Worm (Caenorhabditis elegans): ENCODE results near the gene F15H10.10.

Gene F15H10.10

ce11 chrV:10410030-10410713 lies 6.7 kb downstream of the F15H10.10 start, which contains the start of gene F15H10.12:
F15H10.12 (minus strand) TSS chrV:10410080.
- TF ChIP-seq elt-3 (tag; optimal IDR thresholded peaks at IDR 0.05) (no peak), ztf-4 (tag; optimal IDR thresholded peaks at IDR 0.05) (no peak), dmd-4 (tag; optimal IDR thresholded peaks at IDR 0.05) (no peak), nhr-11 (tag; optimal IDR thresholded peaks at IDR 0.05) (no peak), ama-1 (optimal IDR thresholded peaks at IDR 0.05) (no peak), peb-1 (tag; optimal IDR thresholded peaks at IDR 0.05) (no peak), fos-1 (tag; optimal IDR thresholded peaks at IDR 0.05) (no peak), lin-13 (GFP tag; optimal IDR thresholded peaks at IDR 0.05) (no peak), sma-3 (GFP tag; optimal IDR thresholded peaks at IDR 0.05) (no peak), mdl-1 (tag; optimal IDR thresholded peaks at IDR 0.05) (no peak), Y55F3AM.14 (GFP tag; optimal IDR thresholded peaks at IDR 0.05) (no peak), nhr-25 (tag; optimal IDR thresholded peaks at IDR 0.05) (no peak), nhr-77 (tag; optimal IDR thresholded peaks at IDR 0.05) (no peak), zag-1 (tag; optimal IDR thresholded peaks at IDR 0.05) (no peak), unc-62 (GFP tag; optimal IDR thresholded peaks at IDR 0.05) (no peak)

ce11 chrV:10406313-10406712 lies 10.5 kb downstream of the F15H10.10 start, which contains the start of gene F15H10.7:
F15H10.7 (minus strand) TSS chrV:10406413.
- TF ChIP-seq unc-62 (GFP tag; optimal IDR thresholded peaks at IDR 0.05) (no peak), Y55F3AM.14 (GFP tag; optimal IDR thresholded peaks at IDR 0.05) (no peak), aly-2 (tag; optimal IDR thresholded peaks at IDR 0.05) (no peak), nhr-11 (tag; optimal IDR thresholded peaks at IDR 0.05) (no peak)

- TF ChIP-seq skn-1 (tag; optimal IDR thresholded peaks at IDR 0.05) = no peak
- TF ChIP-seq fos-1 (tag; optimal IDR thresholded peaks at IDR 0.05) = peak; percentile 29
- no peak for TF ChIP-seq gmeb-1 (tag; optimal IDR thresholded peaks at IDR 0.05)
Observed at ce11 chrV:10404701-10405100, 12.1 kb downstream of the F15H10.10 start.

ce11 chrV:10402804-10403203 lies 14.0 kb downstream of the F15H10.10 start, which contains the start of gene F15H10.8:
F15H10.8 (minus strand) TSS chrV:10402904.
- TF ChIP-seq nhr-23 (tag; optimal IDR thresholded peaks at IDR 0.05) (no peak), Y55F3AM.14 (GFP tag; optimal IDR thresholded peaks at IDR 0.05) (no peak), unc-39 (tag; optimal IDR thresholded peaks at IDR 0.05) (no peak)

- TF ChIP-seq nhr-237 (tag; optimal IDR thresholded peaks at IDR 0.05) (no peak), gmeb-1 (tag; optimal IDR thresholded peaks at IDR 0.05) (peak; percentile 24), nhr-10 (tag; optimal IDR thresholded peaks at IDR 0.05) (no peak), nhr-129 (tag; optimal IDR thresholded peaks at IDR 0.05) (peak; percentile 80), fos-1 (tag; optimal IDR thresholded peaks at IDR 0.05) (peak; percentile 93), sma-9 (GFP tag; optimal IDR thresholded peaks at IDR 0.05) (peak; percentile 76), sma-9 (tag; optimal IDR thresholded peaks at IDR 0.05) (no peak), crh-2 (tag; optimal IDR thresholded peaks at IDR 0.05) (peak; percentile 37)
Observed at ce11 chrV:10399290-10399689, 17.5 kb downstream of the F15H10.10 start.

ce11 chrV:10398431-10398830 lies 18.4 kb downstream of the F15H10.10 start, which contains the start of gene ugt-2:
ugt-2 (plus strand) TSS chrV:10398801.
- TF ChIP-seq F13H6.1 (tag; optimal IDR thresholded peaks at IDR 0.05) (no peak), crh-2 (tag; optimal IDR thresholded peaks at IDR 0.05) (peak; percentile 14), sma-9 (GFP tag; optimal IDR thresholded peaks at IDR 0.05) (peak; percentile 53), sma-9 (tag; optimal IDR thresholded peaks at IDR 0.05) (no peak), peb-1 (tag; optimal IDR thresholded peaks at IDR 0.05) (no peak), fos-1 (tag; optimal IDR thresholded peaks at IDR 0.05) (peak; percentile 41), nhr-129 (tag; optimal IDR thresholded peaks at IDR 0.05) (peak; percentile 29), ZK546.5 (tag; optimal IDR thresholded peaks at IDR 0.05) (no peak), dmd-4 (tag; optimal IDR thresholded peaks at IDR 0.05) (no peak), ceh-16 (tag; optimal IDR thresholded peaks at IDR 0.05) (no peak)

- peak; percentile 25 for TF ChIP-seq fos-1 (tag; optimal IDR thresholded peaks at IDR 0.05)
- TF ChIP-seq lin-13 (GFP tag; optimal IDR thresholded peaks at IDR 0.05) = no peak
Observed at ce11 chrV:10395173-10395766, 21.6 kb downstream of the F15H10.10 start, which contains the start of the genes col-151 and ugt-1. col-151 (minus strand) TSS chrV:10395223. ugt-1 (plus strand) TSS chrV:10395663.
